Worm (Caenorhabditis elegans): ENCODE data around the gene T19H12.2.
A peak's percentile ranks its signal among the peaks of the same experiment; 100 is the strongest.

Gene T19H12.2

ce11 chrV:4847424-4847823 is 42.8 kb upstream of the T19H12.2 start, which contains the start of gene abhd-5.1 (continued):
- TF ChIP-seq nhr-25 (tag; optimal IDR thresholded peaks at IDR 0.05; ENCODE audit: borderline replicate concordance, insufficient read depth) = no peak
- peak; percentile 67 for TF ChIP-seq aha-1 (tag)
- no peak for TF ChIP-seq lin-38 (GFP tag; IDR thresholded peaks at IDR 0.05)
- no peak for TF ChIP-seq zfp-3 (GFP tag; conservative IDR thresholded peaks at IDR 0.05)
- TF ChIP-seq nhr-6 (tag; optimal IDR thresholded peaks at IDR 0.05) = peak; percentile 15
- TF ChIP-seq unc-62 (GFP tag; optimal IDR thresholded peaks at IDR 0.05 in 1 of 2) = no peak
- TF ChIP-seq unc-62 (tag; optimal IDR thresholded peaks at IDR 0.05) = no peak
- no peak for TF ChIP-seq Y5F2A.4 (GFP tag; optimal IDR thresholded peaks at IDR 0.05)
- no peak for TF ChIP-seq nhr-11 (tag; optimal IDR thresholded peaks at IDR 0.05)

- no peak for TF ChIP-seq ces-1 (GFP tag; optimal IDR thresholded peaks at IDR 0.05)
- no peak for TF ChIP-seq nhr-48 (tag; optimal IDR thresholded peaks at IDR 0.05)
- no peak for TF ChIP-seq egl-27 (tag; optimal IDR thresholded peaks at IDR 0.05)
- TF ChIP-seq mep-1 (tag; optimal IDR thresholded peaks at IDR 0.05) = no peak
- no peak for TF ChIP-seq T20F7.1 (GFP tag; optimal IDR thresholded peaks at IDR 0.05)
- TF ChIP-seq daf-16 (GFP tag; optimal IDR thresholded peaks at IDR 0.05) = no peak
- TF ChIP-seq daf-16 (tag; optimal IDR thresholded peaks at IDR 0.05) = no peak
Observed at ce11 chrV:4850446-4850845, 39.8 kb upstream of the T19H12.2 start.

ce11 chrV:4851138-4851537 is 39.1 kb upstream of the T19H12.2 start, which contains the start of gene nex-4:
Gene nex-4, plus strand, starts transcription at chrV:4851438.
- TF ChIP-seq mdt-29 (GFP tag; IDR thresholded peaks at IDR 0.05) (no peak), nhr-102 (tag; optimal IDR thresholded peaks at IDR 0.05) (no peak), Y48G9A.11 (GFP tag; IDR thresholded peaks at IDR 0.05) (no peak), unc-130 (GFP tag; optimal IDR thresholded peaks at IDR 0.05) (no peak), ama-1 (optimal IDR thresholded peaks at IDR 0.05) (no peak), attf-4 (tag; optimal IDR thresholded peaks at IDR 0.05) (no peak), fkh-10 (GFP tag; optimal IDR thresholded peaks at IDR 0.05) (no peak), T26A8.4 (GFP tag; IDR thresholded peaks at IDR 0.05) (no peak), egl-27 (tag; optimal IDR thresholded peaks at IDR 0.05) (no peak), duxl-1 (tag; optimal IDR thresholded peaks at IDR 0.05; ENCODE audit: poor library complexity) (no peak), F26F4.8 (GFP tag; conservative IDR thresholded peaks at IDR 0.05) (no peak), set-16 (GFP tag; IDR thresholded peaks at IDR 0.05) (no peak), mxl-3 (GFP tag; optimal IDR thresholded peaks at IDR 0.05) (no peak), pqm-1 (tag; optimal IDR thresholded peaks at IDR 0.05) (no peak), nhr-41 (GFP tag; IDR thresholded peaks at IDR 0.05) (no peak), lin-13 (GFP tag; optimal IDR thresholded peaks at IDR 0.05) (no peak), tag-97 (GFP tag; IDR thresholded peaks at IDR 0.05) (no peak), D1046.2 (GFP tag; IDR thresholded peaks at IDR 0.05) (no peak)

ce11 chrV:4851969-4852368 is 38.3 kb upstream of the T19H12.2 start:
- no peak for TF ChIP-seq lin-39 (tag; optimal IDR thresholded peaks at IDR 0.05)
- TF ChIP-seq lin-15B (tag; optimal IDR thresholded peaks at IDR 0.05) = no peak
- no peak for TF ChIP-seq nhr-77 (tag; optimal IDR thresholded peaks at IDR 0.05)
- TF ChIP-seq lir-3 (tag; optimal IDR thresholded peaks at IDR 0.05) = no peak
- no peak for TF ChIP-seq zfp-2 (tag; optimal IDR thresholded peaks at IDR 0.05)
- no peak for TF ChIP-seq hlh-11 (tag; optimal IDR thresholded peaks at IDR 0.05)

All from whole organism, L4 larva.